Worm (Caenorhabditis elegans): ENCODE results near the gene sto-5.

- TF ChIP-seq C38D4.7 (GFP tag; optimal IDR thresholded peaks at IDR 0.05), result no peak
- no peak for TF ChIP-seq fkh-10 (GFP tag; optimal IDR thresholded peaks at IDR 0.05)
- TF ChIP-seq lin-11 (tag; optimal IDR thresholded peaks at IDR 0.05), result no peak
- TF ChIP-seq dve-1 (tag; optimal IDR thresholded peaks at IDR 0.05), result no peak
- TF ChIP-seq nhr-11 (tag; optimal IDR thresholded peaks at IDR 0.05), result no peak
- no peak for TF ChIP-seq ceh-45 (GFP tag; IDR thresholded peaks at IDR 0.05)
- TF ChIP-seq hlh-13 (GFP tag; optimal IDR thresholded peaks at IDR 0.05), result no peak
- TF ChIP-seq tbx-2 (tag; optimal IDR thresholded peaks at IDR 0.05), result no peak
- no peak for TF ChIP-seq dmd-4 (tag; optimal IDR thresholded peaks at IDR 0.05; ENCODE audit: borderline replicate concordance)
- no peak for TF ChIP-seq ama-1 (optimal IDR thresholded peaks at IDR 0.05)
These were observed 38.1 kb downstream of the sto-5 start for ce11 chrX:16787152-16787551.

All from whole organism, late embryonic.